Fruit fly (Drosophila melanogaster) whole organism, wandering third instar larva: Measurements from ENCODE around the gene AP-1sigma.

ENCODE experiments used
- Abd-B ChIP-seq: fragments of >200 bp; optimal IDR thresholded peaks from 2 replicates; lab custom pipeline; 2017; ENCODE audit warnings: missing biosample characterization, missing genetic modification characterization
- CG32264 ChIP-seq: fragments of 200-800 bp; sonication (Bioruptor generic); optimal IDR thresholded peaks from 2 replicates; lab custom pipeline; 2016; ENCODE audit warnings: missing biosample characterization, missing genetic modification characterization
- CG9705 ChIP-seq: fragments of 200-800 bp; sonication (Bioruptor generic); optimal IDR thresholded peaks from 2 replicates; lab custom pipeline; 2018; ENCODE audit warnings: missing biosample characterization, mild to moderate bottlenecking, missing genetic modification characterization
- CrebA ChIP-seq: fragments of 200-800 bp; sonication (Bioruptor generic); optimal IDR thresholded peaks from 2 replicates; lab custom pipeline; 2016; ENCODE audit warnings: missing biosample characterization, mild to moderate bottlenecking, missing genetic modification characterization, borderline replicate concordance
- Dfd ChIP-seq: fragments of >200 bp; optimal IDR thresholded peaks from 2 replicates; lab custom pipeline; 2017; ENCODE audit warnings: missing biosample characterization, missing genetic modification characterization
- Dif ChIP-seq: fragments of 200-275, 200-300 bp; sonication (Bioruptor generic); optimal IDR thresholded peaks from 2 replicates; lab custom pipeline; 2018; ENCODE audit warnings: missing biosample characterization, missing genetic modification characterization; ENCODE audit not compliant: partially characterized antibody
- HLH106 ChIP-seq: fragments of 200-800 bp; optimal IDR thresholded peaks from 3 replicates; lab custom pipeline; 2019; ENCODE audit warnings: missing biosample characterization, mild to moderate bottlenecking, missing genetic modification characterization, moderate library complexity
- Hr83 ChIP-seq: fragments of 200-300 bp; sonication (Bioruptor generic); optimal IDR thresholded peaks from 2 replicates; lab custom pipeline; 2016; ENCODE audit warnings: missing biosample characterization, mild to moderate bottlenecking, missing genetic modification characterization, moderate library complexity; ENCODE audit not compliant: poor library complexity, severe bottlenecking
- Jra ChIP-seq: sonication (Bioruptor generic); optimal IDR thresholded peaks from 2 replicates; lab custom pipeline; 2016; ENCODE audit warnings: missing biosample characterization, missing genetic modification characterization
- Mio ChIP-seq: sonication (Bioruptor generic); optimal IDR thresholded peaks from 2 replicates; lab custom pipeline; 2016; ENCODE audit warnings: missing biosample characterization, missing genetic modification characterization
- Myc ChIP-seq: fragments of >200 bp; optimal IDR thresholded peaks from 2 replicates; lab custom pipeline; 2017
- N ChIP-seq: fragments of >200 bp; optimal IDR thresholded peaks from 2 replicates; lab custom pipeline; 2018; ENCODE audit warnings: missing biosample characterization, missing external identifiers, missing genetic modification characterization
- OdsH ChIP-seq: fragments of 200-800 bp; sonication (Bioruptor generic); optimal IDR thresholded peaks from 2 replicates; lab custom pipeline; 2016; ENCODE audit warnings: missing biosample characterization, mild to moderate bottlenecking, missing genetic modification characterization
- Rel ChIP-seq, 2 experiments: fragments of 200-800 bp; sonication (Bioruptor generic) in 1 of 2; optimal IDR thresholded peaks; 2 replicates in 1 of 2; 3 replicates in 1 of 2; lab custom pipeline; 2016 to 2019; ENCODE audit warnings: mild to moderate bottlenecking in 2 of 2, missing biosample characterization in 2 of 2, missing genetic modification characterization in 2 of 2, moderate library complexity in 1 of 2
- Sp1 ChIP-seq: fragments of 200-800 bp; sonication (Bioruptor generic); optimal IDR thresholded peaks from 3 replicates; lab custom pipeline; 2019; ENCODE audit warnings: missing biosample characterization, mild to moderate bottlenecking, missing genetic modification characterization, moderate library complexity
- Vsx2 ChIP-seq: fragments of 200-300, 225-300 bp; sonication (Bioruptor generic); optimal IDR thresholded peaks from 2 replicates; lab custom pipeline; 2018; ENCODE audit warnings: missing biosample characterization, missing genetic modification characterization; ENCODE audit not compliant: partially characterized antibody
- brk ChIP-seq: fragments of 200-800 bp; sonication (Bioruptor generic); optimal IDR thresholded peaks from 2 replicates; lab custom pipeline; 2016; ENCODE audit warnings: missing biosample characterization, mild to moderate bottlenecking, missing genetic modification characterization
- dl ChIP-seq, 2 experiments: fragments of 175-275, 200-275 bp in 1 of 2; fragments of 200-275 bp in 1 of 2; sonication (Bioruptor generic); optimal IDR thresholded peaks; lab custom pipeline; 2018; ENCODE audit warnings: mild to moderate bottlenecking in 2 of 2, missing biosample characterization in 2 of 2, missing genetic modification characterization in 2 of 2, moderate library complexity in 2 of 2; ENCODE audit not compliant: partially characterized antibody in 2 of 2, insufficient read depth in 1 of 2
- dmrt93B ChIP-seq: fragments of 200-800 bp; sonication (Bioruptor generic); optimal IDR thresholded peaks from 2 replicates; lab custom pipeline; 2018; ENCODE audit warnings: missing biosample characterization, mild to moderate bottlenecking, missing genetic modification characterization
- dsf ChIP-seq: sonication (Bioruptor generic); optimal IDR thresholded peaks from 2 replicates; lab custom pipeline; 2016; ENCODE audit warnings: missing biosample characterization, missing genetic modification characterization, borderline replicate concordance
- foxo ChIP-seq, 2 experiments: fragments of 200-800 bp; sonication (Bioruptor generic); optimal IDR thresholded peaks; 2 replicates in 1 of 2; 3 replicates in 1 of 2; lab custom pipeline; 2016 to 2017; ENCODE audit warnings: missing biosample characterization in 2 of 2, missing genetic modification characterization in 2 of 2
- fru ChIP-seq: fragments of 200-800 bp; sonication (Bioruptor generic); optimal IDR thresholded peaks from 3 replicates; lab custom pipeline; 2016; ENCODE audit warnings: missing biosample characterization, mild to moderate bottlenecking, missing genetic modification characterization
- h ChIP-seq: fragments of 200-800 bp; sonication (Bioruptor generic); optimal IDR thresholded peaks from 3 replicates; lab custom pipeline; 2016; ENCODE audit warnings: missing biosample characterization, mild to moderate bottlenecking, missing genetic modification characterization
- lola ChIP-seq: fragments of >200 bp; optimal IDR thresholded peaks from 2 replicates; lab custom pipeline; 2017; ENCODE audit warnings: missing biosample characterization, missing genetic modification characterization
- psq ChIP-seq: fragments of 200-800 bp; sonication (Bioruptor generic); optimal IDR thresholded peaks from 3 replicates; lab custom pipeline; 2017; ENCODE audit warnings: missing biosample characterization, mild to moderate bottlenecking, missing genetic modification characterization, moderate library complexity
- rgr ChIP-seq: fragments of 200-800 bp; sonication (Bioruptor generic); optimal IDR thresholded peaks from 3 replicates; lab custom pipeline; 2016; ENCODE audit warnings: missing biosample characterization, mild to moderate bottlenecking, missing genetic modification characterization
- sv ChIP-seq: fragments of 200-800 bp; sonication (Bioruptor generic); optimal IDR thresholded peaks from 3 replicates; lab custom pipeline; 2016; ENCODE audit warnings: missing biosample characterization, missing genetic modification characterization
- tai ChIP-seq: sonication (Bioruptor generic); optimal IDR thresholded peaks from 2 replicates; lab custom pipeline; 2016; ENCODE audit warnings: missing biosample characterization, missing genetic modification characterization
- usp ChIP-seq: fragments of >200 bp; optimal IDR thresholded peaks from 2 replicates; lab custom pipeline; 2017; ENCODE audit warnings: missing biosample characterization, missing genetic modification characterization
- woc ChIP-seq: sonication (Bioruptor generic); optimal IDR thresholded peaks from 2 replicates; lab custom pipeline; 2016; ENCODE audit warnings: missing biosample characterization, mild to moderate bottlenecking, missing genetic modification characterization

AP-1sigma gene

dm6 chr3R:23955380-23955779 lies 3.1 kb upstream of the AP-1sigma start:
- TF ChIP-seq dl (GFP tag; optimal IDR thresholded peaks at IDR 0.05; lab: Kevin White, UChicago; ENCODE audit: insufficient read depth in 1 of 2, partially characterized antibody in 2 of 2): peak; percentile 13 to 54
- TF ChIP-seq Rel (GFP tag; optimal IDR thresholded peaks at IDR 0.05; lab: Kevin White, UChicago): no peak
- TF ChIP-seq Rel (tag; optimal IDR thresholded peaks at IDR 0.05; lab: Kevin White, UChicago): no peak
- peak; percentile 52 for TF ChIP-seq Dif (GFP tag; lab: Kevin White, UChicago)
- TF ChIP-seq woc (GFP tag; lab: Kevin White, UChicago): peak; percentile 41
- TF ChIP-seq Vsx2 (GFP tag; lab: Kevin White, UChicago): peak; percentile 17
- TF ChIP-seq, all 38 proteins: peak for 4

dm6 chr3R:23960865-23961264 lies 2.4 kb downstream of the AP-1sigma start:
- TF ChIP-seq HLH106 (tag; lab: Kevin White, UChicago) (no peak), Myc (no peak), Dfd (no peak), OdsH (no peak), N (no peak)
- TF ChIP-seq, all 38 proteins: peak for 0

dm6 chr3R:23962781-23963222 lies 4.4 kb downstream of the AP-1sigma start, which contains the start of gene CG31140:
Gene CG31140, plus strand, starts transcription at chr3R:23963180.
- no peak for TF ChIP-seq Myc
- TF ChIP-seq CG32264 (GFP tag; lab: Kevin White, UChicago): no peak
- TF ChIP-seq Dif (GFP tag; lab: Kevin White, UChicago): peak; percentile 43
- no peak for TF ChIP-seq Jra (GFP tag; lab: Kevin White, UChicago)
- TF ChIP-seq dl (GFP tag; optimal IDR thresholded peaks at IDR 0.05; lab: Kevin White, UChicago; ENCODE audit: insufficient read depth in 1 of 2, partially characterized antibody in 2 of 2): peak in 1 of 2 experiments; percentile 6
- no peak for TF ChIP-seq lola
- TF ChIP-seq rgr: peak; percentile 6
- TF ChIP-seq h (GFP tag; lab: Kevin White, UChicago): no peak
- no peak for TF ChIP-seq Dfd
- no peak for TF ChIP-seq sv (GFP tag; lab: Kevin White, UChicago)
- no peak for TF ChIP-seq psq (GFP tag; lab: Kevin White, UChicago)
- TF ChIP-seq dsf: no peak
- TF ChIP-seq N: no peak
- TF ChIP-seq fru (GFP tag; lab: Kevin White, UChicago): no peak
- TF ChIP-seq dmrt93B: no peak
- peak; percentile 10 for TF ChIP-seq Vsx2 (GFP tag; lab: Kevin White, UChicago)
- no peak for TF ChIP-seq Mio (GFP tag; lab: Kevin White, UChicago)
- TF ChIP-seq woc (GFP tag; lab: Kevin White, UChicago): no peak
- TF ChIP-seq Sp1: peak; percentile 26
- no peak for TF ChIP-seq OdsH
- no peak for TF ChIP-seq tai
- TF ChIP-seq Abd-B (GFP tag; lab: Kevin White, UChicago): no peak
- TF ChIP-seq Rel (GFP tag; optimal IDR thresholded peaks at IDR 0.05; lab: Kevin White, UChicago): no peak
- TF ChIP-seq Rel (tag; optimal IDR thresholded peaks at IDR 0.05; lab: Kevin White, UChicago): peak; percentile 22
- TF ChIP-seq foxo (GFP tag; optimal IDR thresholded peaks at IDR 0.05; lab: Kevin White, UChicago): no peak

dm6 chr3R:23964913-23965718 lies 6.7 kb downstream of the AP-1sigma start:
- TF ChIP-seq CG9705 (GFP tag; lab: Kevin White, UChicago): no peak
- TF ChIP-seq Jra (GFP tag; lab: Kevin White, UChicago): no peak
- no peak for TF ChIP-seq foxo (GFP tag; optimal IDR thresholded peaks at IDR 0.05; lab: Kevin White, UChicago)
- no peak for TF ChIP-seq usp (GFP tag; lab: Kevin White, UChicago)
- no peak for TF ChIP-seq Abd-B (GFP tag; lab: Kevin White, UChicago)
- no peak for TF ChIP-seq brk (GFP tag; lab: Kevin White, UChicago)
- no peak for TF ChIP-seq CG32264 (GFP tag; lab: Kevin White, UChicago)
- TF ChIP-seq Hr83 (GFP tag; lab: Kevin White, UChicago): no peak
- no peak for TF ChIP-seq lola
- no peak for TF ChIP-seq Mio (GFP tag; lab: Kevin White, UChicago)
- TF ChIP-seq Dif (GFP tag; lab: Kevin White, UChicago): no peak
- no peak for TF ChIP-seq CrebA (GFP tag; lab: Kevin White, UChicago)
- no peak for TF ChIP-seq dmrt93B
- TF ChIP-seq sv (GFP tag; lab: Kevin White, UChicago): no peak
